Worm (Caenorhabditis elegans) whole organism, young adult: ENCODE results near the gene zim-3.
A peak's percentile ranks its signal among the peaks of the same experiment; 100 is the strongest.

Experiments
- B0019.2 ChIP-seq: fragments of 200-800 bp; sonication (Bioruptor generic); conservative IDR thresholded peaks from 2 replicates; pipeline ENCODE4 v1.3.6; 2022; ENCODE audit warnings: missing genetic modification reagents, missing genetic modification characterization, missing compliant biosample characterization
- D2030.7 ChIP-seq: fragments of 200-800 bp; sonication (Bioruptor generic); IDR thresholded peaks from 2 replicates; pipeline ENCODE4 v1.3.6; 2022; ENCODE audit warnings: missing genetic modification reagents, missing genetic modification characterization, missing compliant biosample characterization
- F22D6.2 ChIP-seq: sonication (generic microtip); optimal IDR thresholded peaks from 2 replicates; lab custom pipeline; 2016; ENCODE audit warnings: mild to moderate bottlenecking, missing genetic modification characterization, missing compliant biosample characterization
- F37B4.10 ChIP-seq: fragments of 200-800 bp; sonication (Bioruptor generic); IDR thresholded peaks from 2 replicates; pipeline ENCODE4 v1.3.6; 2022; ENCODE audit warnings: missing genetic modification characterization, missing compliant biosample characterization
- F49E8.2 ChIP-seq: sonication (generic microtip); optimal IDR thresholded peaks from 3 replicates; lab custom pipeline; 2017; ENCODE audit warnings: missing genetic modification characterization, mild to moderate bottlenecking, missing compliant biosample characterization, antibody characterized with exemption, moderate library complexity; ENCODE audit not compliant: insufficient read depth
- F52B5.7 ChIP-seq: sonication (generic microtip); optimal IDR thresholded peaks from 2 replicates; lab custom pipeline; 2016; ENCODE audit warnings: mild to moderate bottlenecking, missing genetic modification characterization, missing compliant biosample characterization
- F57A8.1 ChIP-seq: fragments of 200-800 bp; sonication (Bioruptor generic); optimal IDR thresholded peaks from 2 replicates; lab custom pipeline; 2018; ENCODE audit warnings: mild to moderate bottlenecking, missing genetic modification characterization, moderate library complexity, missing compliant biosample characterization
- K11D2.4 ChIP-seq: fragments of 200-800 bp; sonication (Bioruptor generic); IDR thresholded peaks from 2 replicates; pipeline ENCODE4 v1.3.6; 2022; ENCODE audit warnings: missing genetic modification reagents, missing genetic modification characterization, missing compliant biosample characterization
- T26A5.8 ChIP-seq: sonication (generic microtip); optimal IDR thresholded peaks from 2 replicates; lab custom pipeline; 2016; ENCODE audit warnings: missing genetic modification characterization, missing compliant biosample characterization
- Y56A3A.18 ChIP-seq: fragments of 200-800 bp; sonication (Bioruptor generic); IDR thresholded peaks from 2 replicates; pipeline ENCODE4 v1.3.6; 2022; ENCODE audit warnings: missing genetic modification reagents, missing genetic modification characterization, missing compliant biosample characterization
- Y67H2A.10 ChIP-seq: fragments of 200-800 bp; sonication (Bioruptor generic); conservative IDR thresholded peaks from 2 replicates; pipeline ENCODE4 v1.3.6; 2022; ENCODE audit warnings: missing genetic modification reagents, missing genetic modification characterization, missing compliant biosample characterization
- ZK185.1 ChIP-seq: sonication (generic microtip); optimal IDR thresholded peaks from 2 replicates; lab custom pipeline; 2016; ENCODE audit warnings: mild to moderate bottlenecking, missing genetic modification characterization, missing compliant biosample characterization; ENCODE audit not compliant: poor library complexity, severe bottlenecking
- akir-1 ChIP-seq: fragments of 200-800 bp; sonication (Bioruptor generic); optimal IDR thresholded peaks from 2 replicates; lab custom pipeline; 2018; ENCODE audit warnings: mild to moderate bottlenecking, missing genetic modification characterization, moderate library complexity, missing compliant biosample characterization
- atf-7 ChIP-seq: sonication (generic microtip); optimal IDR thresholded peaks from 2 replicates; lab custom pipeline; 2017; ENCODE audit warnings: mild to moderate bottlenecking, missing genetic modification characterization, missing compliant biosample characterization
- bed-1 ChIP-seq: fragments of 200-800 bp; sonication (Bioruptor generic); IDR thresholded peaks from 2 replicates; pipeline ENCODE4 v1.3.6; 2022; ENCODE audit warnings: missing genetic modification reagents, missing genetic modification characterization, missing compliant biosample characterization
- ccch-3 ChIP-seq: fragments of 200-800 bp; sonication (Bioruptor generic); optimal IDR thresholded peaks from 2 replicates; lab custom pipeline; 2018; ENCODE audit warnings: mild to moderate bottlenecking, missing genetic modification characterization, missing compliant biosample characterization
- ceh-100 ChIP-seq: fragments of 200-800 bp; sonication (Bioruptor generic); IDR thresholded peaks from 2 replicates; pipeline ENCODE4 v1.3.6; 2022; ENCODE audit warnings: missing genetic modification reagents, missing genetic modification characterization, missing compliant biosample characterization
- ceh-58 ChIP-seq: fragments of 200-800 bp; sonication (Bioruptor generic); IDR thresholded peaks from 2 replicates; pipeline ENCODE4 v1.3.6; 2022; ENCODE audit warnings: missing genetic modification characterization, missing compliant biosample characterization
- die-1 ChIP-seq: sonication (generic microtip); optimal IDR thresholded peaks from 2 replicates; lab custom pipeline; 2016; ENCODE audit warnings: missing genotype, mild to moderate bottlenecking, missing genetic modification characterization, missing compliant biosample characterization
- dpl-1 ChIP-seq: fragments of 150-350 bp; optimal IDR thresholded peaks from 2 replicates; lab custom pipeline; 2014; ENCODE audit warnings: missing biosample characterization, missing genetic modification reagents, missing genetic modification characterization
- egl-44 ChIP-seq: fragments of 200-800 bp; sonication (Bioruptor generic); IDR thresholded peaks from 2 replicates; pipeline ENCODE4 v1.3.6; 2022; ENCODE audit warnings: missing genetic modification reagents, missing genetic modification characterization, missing compliant biosample characterization
- hrde-1 ChIP-seq: sonication (generic microtip); optimal IDR thresholded peaks from 2 replicates; lab custom pipeline; 2016; ENCODE audit warnings: missing genetic modification characterization, mild to moderate bottlenecking, missing compliant biosample characterization, moderate library complexity, missing genotype, missing genetic modification reagents, borderline replicate concordance
- let-607 ChIP-seq, 2 experiments: fragments of 200-800 bp in 1 of 2; sonication (Bioruptor generic) in 1 of 2; sonication (generic microtip) in 1 of 2; optimal IDR thresholded peaks; 2 replicates each; lab custom pipeline; 2016 to 2018; ENCODE audit warnings: mild to moderate bottlenecking in 2 of 2, missing compliant biosample characterization in 2 of 2, missing genetic modification characterization in 2 of 2, moderate library complexity in 2 of 2, missing genotype in 1 of 2
- lsl-1 ChIP-seq: fragments of 200-800 bp; sonication (Bioruptor generic); optimal IDR thresholded peaks from 2 replicates; lab custom pipeline; 2018; ENCODE audit warnings: mild to moderate bottlenecking, missing genetic modification characterization, moderate library complexity, missing compliant biosample characterization
- madf-8 ChIP-seq: fragments of 200-800 bp; sonication (Bioruptor generic); conservative IDR thresholded peaks from 2 replicates; pipeline ENCODE4 v1.3.6; 2022; ENCODE audit warnings: missing genetic modification reagents, missing genetic modification characterization, missing compliant biosample characterization
- mes-4 ChIP-seq: sonication (generic microtip); optimal IDR thresholded peaks from 2 replicates; lab custom pipeline; 2016; ENCODE audit warnings: missing genotype, missing genetic modification characterization, missing compliant biosample characterization
- nhr-80 ChIP-seq: sonication (generic microtip); optimal IDR thresholded peaks from 2 replicates; lab custom pipeline; 2016; ENCODE audit warnings: missing genetic modification characterization, missing compliant biosample characterization
- sdz-38 ChIP-seq: sonication (generic microtip); optimal IDR thresholded peaks from 2 replicates; lab custom pipeline; 2016; ENCODE audit warnings: missing genotype, missing genetic modification characterization, missing compliant biosample characterization
- sea-2 ChIP-seq: fragments of 200-800 bp; sonication (Bioruptor generic); IDR thresholded peaks from 2 replicates; pipeline ENCODE4 v1.3.6; 2022; ENCODE audit warnings: missing genetic modification characterization, missing compliant biosample characterization
- snpc-1.3 ChIP-seq: sonication (generic microtip); optimal IDR thresholded peaks from 2 replicates; lab custom pipeline; 2017; ENCODE audit warnings: missing genetic modification characterization, mild to moderate bottlenecking, missing compliant biosample characterization, antibody characterized with exemption, moderate library complexity, missing genotype, missing genetic modification reagents; ENCODE audit not compliant: insufficient read depth
- snpc-4 ChIP-seq, 5 experiments: fragments of 150-350 bp in 1 of 5; sonication (generic microtip) in 4 of 5; optimal IDR thresholded peaks; 2 replicates each; lab custom pipeline; 2014 to 2018; ENCODE audit warnings: missing genetic modification characterization in 5 of 5, missing biosample characterization in 3 of 5, antibody characterized with exemption in 2 of 5, mild to moderate bottlenecking in 2 of 5, missing compliant biosample characterization in 2 of 5, missing genotype in 2 of 5, moderate library complexity in 2 of 5, missing genetic modification reagents in 1 of 5
- sptf-2 ChIP-seq: fragments of 200-800 bp; sonication (Bioruptor generic); optimal IDR thresholded peaks from 2 replicates; lab custom pipeline; 2018; ENCODE audit warnings: mild to moderate bottlenecking, missing genetic modification characterization, missing compliant biosample characterization
- xnd-1 ChIP-seq: sonication (generic microtip); optimal IDR thresholded peaks from 2 replicates; lab custom pipeline; 2016; ENCODE audit warnings: missing genotype, missing genetic modification reagents, missing genetic modification characterization, missing compliant biosample characterization
- zfh-2 ChIP-seq: fragments of 200-800 bp; sonication (Bioruptor generic); conservative IDR thresholded peaks from 2 replicates; pipeline ENCODE4 v1.3.6; 2022; ENCODE audit warnings: missing genetic modification reagents, missing genetic modification characterization, missing compliant biosample characterization
- zim-3 ChIP-seq: sonication (generic microtip); optimal IDR thresholded peaks from 2 replicates; lab custom pipeline; 2017; ENCODE audit warnings: mild to moderate bottlenecking, missing genetic modification characterization, moderate library complexity, missing compliant biosample characterization
- ztf-28 ChIP-seq: fragments of 200-800 bp; sonication (Bioruptor generic); IDR thresholded peaks from 2 replicates; pipeline ENCODE4 v1.3.6; 2022; ENCODE audit warnings: missing genetic modification reagents, missing genetic modification characterization, missing compliant biosample characterization

Gene zim-3

DNA sequence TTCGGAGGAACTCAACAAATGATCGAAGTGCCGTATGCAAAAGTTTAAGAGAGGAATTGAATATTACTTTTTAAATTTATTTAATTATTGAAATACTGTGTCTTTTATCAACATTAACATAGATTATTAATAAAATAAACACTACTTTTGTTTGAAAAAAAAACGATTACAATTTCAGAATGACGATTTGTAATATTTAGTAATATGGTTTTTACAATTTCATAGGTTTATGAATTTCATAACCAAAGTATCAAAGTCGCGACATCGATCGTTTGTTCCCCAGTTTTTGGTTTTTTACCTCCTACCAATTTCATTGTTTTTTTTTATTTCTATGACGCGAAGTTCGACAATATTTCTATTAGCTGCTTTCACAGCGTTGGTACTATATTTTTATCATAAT, 41.5 kb downstream of the zim-3 start, which contains the start of gene R09H10.1:
Gene R09H10.1 (plus strand): TSS at position 301 of the 400 bp plus-strand sequence.
- TF ChIP-seq B0019.2 (GFP tag; lab: Robert Waterston, UW) (no peak), hrde-1 (tag; lab: Kevin White, UChicago) (no peak), atf-7 (tag; lab: Kevin White, UChicago) (no peak), egl-44 (GFP tag; lab: Robert Waterston, UW) (no peak), D2030.7 (GFP tag; lab: Robert Waterston, UW) (no peak), F49E8.2 (tag; lab: Kevin White, UChicago) (no peak), K11D2.4 (GFP tag; lab: Robert Waterston, UW) (no peak), ceh-58 (no peak), ceh-100 (GFP tag; lab: Robert Waterston, UW) (no peak), F52B5.7 (tag; lab: Kevin White, UChicago) (no peak), T26A5.8 (no peak), dpl-1 (GFP tag; lab: Kevin White, UChicago) (no peak), sdz-38 (tag; lab: Kevin White, UChicago) (no peak), xnd-1 (tag; lab: Kevin White, UChicago) (no peak)

DNA sequence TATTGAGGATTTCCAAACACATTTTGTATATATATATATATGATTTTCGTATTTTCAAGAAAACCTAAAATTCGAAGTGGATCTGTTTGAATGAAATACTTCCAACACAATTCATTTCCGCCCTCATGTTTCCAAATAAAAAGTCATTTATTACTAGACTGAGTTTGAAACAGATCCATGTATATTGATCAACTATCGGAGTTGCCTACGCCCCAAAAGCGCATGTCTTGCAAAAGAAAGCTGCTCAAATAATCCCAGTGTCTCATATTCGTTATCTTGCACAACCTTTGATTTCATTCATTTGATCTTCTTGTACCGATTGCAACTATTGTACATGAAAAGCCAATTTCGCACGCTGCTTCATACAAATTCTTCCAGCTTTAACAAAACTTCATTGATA, 44.1 kb downstream of the zim-3 start, which contains the start of gene R09H10.2:
Gene R09H10.2 (plus strand): TSS at position 301 of the 400 bp plus-strand sequence.
- TF ChIP-seq zim-3 = no peak
- no peak for TF ChIP-seq zfh-2 (GFP tag; lab: Robert Waterston, UW)

DNA sequence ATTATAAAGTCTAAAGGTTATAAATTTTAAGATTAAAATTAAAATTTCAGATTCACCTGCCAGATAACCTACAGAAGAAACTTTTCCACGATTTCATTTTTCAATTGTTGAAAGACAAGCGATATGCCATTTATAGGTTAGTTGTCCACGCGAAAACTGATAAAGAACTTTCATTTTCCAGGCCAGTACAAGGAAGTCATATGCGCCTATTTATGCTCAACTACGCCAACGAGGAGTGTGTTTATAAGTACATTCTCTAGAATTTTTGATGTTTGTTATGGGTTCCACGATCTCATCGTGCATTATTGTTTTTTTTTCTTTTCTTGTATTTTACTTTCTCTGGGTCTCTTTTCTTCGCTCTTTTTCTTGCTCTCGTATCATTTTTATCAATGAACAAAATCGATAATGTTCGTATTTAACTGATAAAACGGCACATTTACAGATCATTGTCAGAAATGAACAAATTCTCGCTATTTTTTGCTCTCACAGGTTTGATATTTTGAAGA, 48.1 kb downstream of the zim-3 start, which contains the start of gene R09H10.3:
Gene R09H10.3 (plus strand): TSS at position 456 of the 506 bp plus-strand sequence.
- TF ChIP-seq akir-1 (GFP tag; lab: Kevin White, UChicago) = no peak
- TF ChIP-seq F37B4.10 = no peak
- TF ChIP-seq ztf-28 (GFP tag; lab: Robert Waterston, UW) = no peak
- no peak for TF ChIP-seq snpc-1.3 (tag; lab: Kevin White, UChicago)
- no peak for TF ChIP-seq egl-44 (GFP tag; lab: Robert Waterston, UW)
- no peak for TF ChIP-seq die-1 (tag; lab: Kevin White, UChicago)
- TF ChIP-seq ccch-3 (GFP tag; lab: Kevin White, UChicago) = no peak
- TF ChIP-seq F57A8.1 (GFP tag; lab: Kevin White, UChicago) = no peak
- TF ChIP-seq nhr-80 = peak; percentile 75
- no peak for TF ChIP-seq sptf-2 (GFP tag; lab: Kevin White, UChicago)
- TF ChIP-seq sea-2 = no peak
- no peak for TF ChIP-seq snpc-4 (GFP tag; optimal IDR thresholded peaks at IDR 0.05; lab: Kevin White, UChicago)
- TF ChIP-seq snpc-4 (tag; optimal IDR thresholded peaks at IDR 0.05; lab: Kevin White, UChicago) = no peak
- TF ChIP-seq F52B5.7 (tag; lab: Kevin White, UChicago) = no peak
- TF ChIP-seq bed-1 (GFP tag; lab: Robert Waterston, UW) = no peak
- TF ChIP-seq madf-8 (GFP tag; lab: Robert Waterston, UW) = no peak
- TF ChIP-seq Y67H2A.10 (GFP tag; lab: Robert Waterston, UW) = no peak
- peak in 1 of 2 experiments; percentile 1 for TF ChIP-seq let-607 (tag; optimal IDR thresholded peaks at IDR 0.05; lab: Kevin White, UChicago)

DNA sequence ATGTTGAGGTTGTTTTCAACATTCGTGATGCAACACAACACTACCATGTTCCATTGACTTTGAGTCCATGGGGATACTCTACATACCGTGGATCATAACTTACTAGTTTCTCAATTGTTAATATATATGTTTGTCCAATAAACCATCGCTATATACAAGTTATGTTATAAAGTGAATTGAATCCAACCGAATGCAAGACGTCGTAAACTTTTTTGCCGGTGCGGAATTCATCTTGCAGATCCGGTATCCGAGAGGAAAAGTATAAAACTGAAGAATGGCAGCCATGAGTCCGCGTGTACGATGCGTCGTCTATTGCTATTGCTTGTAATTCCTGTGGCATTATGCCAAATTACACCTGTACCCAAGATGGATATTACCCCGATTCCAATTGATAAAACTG, 49.8 kb downstream of the zim-3 start, which contains the start of gene R09H10.6:
Gene R09H10.6 (plus strand): TSS at position 301 of the 400 bp plus-strand sequence.
- TF ChIP-seq ZK185.1 (no peak), lsl-1 (no peak), F22D6.2 (no peak), Y56A3A.18 (GFP tag; lab: Robert Waterston, UW) (no peak), mes-4 (tag; lab: Kevin White, UChicago) (no peak)
- TF ChIP-seq, all 124 proteins: peak for 0
